Fruit fly (Drosophila melanogaster): ENCODE results near the gene Mau2.

The Mau2 gene

dm6 chr3R:15242186-15243045 lies 33.4 kb downstream of the Mau2 start, which contains the start of the genes tefu and Hsc70-4 (continued):
- TF ChIP-seq CG4854 (GFP tag; optimal IDR thresholded peaks at IDR 0.05): peak; percentile 53
- TF ChIP-seq CG6254 (GFP tag; optimal IDR thresholded peaks at IDR 0.05): peak; percentile 1
- peak; percentile 60 for TF ChIP-seq ewg (GFP tag; optimal IDR thresholded peaks at IDR 0.05)
- TF ChIP-seq sens-2 (GFP tag; IDR thresholded peaks at IDR 0.05): no peak
- TF ChIP-seq CG3847 (GFP tag; IDR thresholded peaks at IDR 0.05): peak; percentile 88
- TF ChIP-seq repo (GFP tag; optimal IDR thresholded peaks at IDR 0.05): no peak
- TF ChIP-seq CG32772 (GFP tag; IDR thresholded peaks at IDR 0.05): peak; percentile 76
- peak; percentile 9 for TF ChIP-seq CG3838 (GFP tag; optimal IDR thresholded peaks at IDR 0.05)
- TF ChIP-seq CG11247 (GFP tag; IDR thresholded peaks at IDR 0.05): peak; percentile 48; the same call in 1 of the 2 replicates
- peak; percentile 86 for TF ChIP-seq lmd (GFP tag; IDR thresholded peaks at IDR 0.05)
- 0 out of 2 replicates have a peak, but pooled peaks have one; percentile 43 for TF ChIP-seq gsb (GFP tag; IDR thresholded peaks at IDR 0.05)
- TF ChIP-seq CG11093 (GFP tag; IDR thresholded peaks at IDR 0.05): peak; percentile 85
- TF ChIP-seq Dp (GFP tag; optimal IDR thresholded peaks at IDR 0.05): peak; percentile 69
- peak; percentile 76 for TF ChIP-seq maf-S (GFP tag; optimal IDR thresholded peaks at IDR 0.05)
- peak; percentile 45 for TF ChIP-seq jing (GFP tag; optimal IDR thresholded peaks at IDR 0.05)
- TF ChIP-seq wor (GFP tag; IDR thresholded peaks at IDR 0.05): peak; percentile 60
- TF ChIP-seq CkIIα-i1 (GFP tag; IDR thresholded peaks at IDR 0.05): no peak
- TF ChIP-seq CG8290 (GFP tag; optimal IDR thresholded peaks at IDR 0.05): peak; percentile 79
- TF ChIP-seq CG8290 (tag; optimal IDR thresholded peaks at IDR 0.05): peak in 1 of 2 experiments; percentile 72
- TF ChIP-seq emc (GFP tag; optimal IDR thresholded peaks at IDR 0.05): no peak
- TF ChIP-seq jigr1 (GFP tag; IDR thresholded peaks at IDR 0.05): peak; percentile 69; the same call in 2 of the 3 replicates
- no peak for TF ChIP-seq crol (GFP tag; IDR thresholded peaks at IDR 0.05)
- TF ChIP-seq Six4 (GFP tag; optimal IDR thresholded peaks at IDR 0.05): peak; percentile 44
- peak; percentile 93 for TF ChIP-seq row (GFP tag; IDR thresholded peaks at IDR 0.05)
- no peak; the same call in 2 of the 3 replicates for TF ChIP-seq z (GFP tag; IDR thresholded peaks at IDR 0.05)

dm6 chr3R:15243046-15243356 lies 34.0 kb downstream of the Mau2 start:
- peak; percentile 46 for TF ChIP-seq CG3995 (GFP tag; optimal IDR thresholded peaks at IDR 0.05)
- peak; percentile 64 for TF ChIP-seq CG17912 (GFP tag; optimal IDR thresholded peaks at IDR 0.05)
- TF ChIP-seq exex (tag; optimal IDR thresholded peaks at IDR 0.05): peak; percentile 7
- TF ChIP-seq Chrac-16 (GFP tag; optimal IDR thresholded peaks at IDR 0.05): no peak
- 0 out of 2 replicates have a peak, but pooled peaks have one; percentile 40 for TF ChIP-seq CG32532 (GFP tag; IDR thresholded peaks at IDR 0.05)
- TF ChIP-seq sr (GFP tag; IDR thresholded peaks at IDR 0.05): peak; percentile 70
- TF ChIP-seq CG30431 (GFP tag; optimal IDR thresholded peaks at IDR 0.05): no peak
- no peak for TF ChIP-seq D19A (tag; optimal IDR thresholded peaks at IDR 0.05)
- TF ChIP-seq CG14441 (GFP tag; IDR thresholded peaks at IDR 0.05): no peak
- no peak for TF ChIP-seq Spps (tag; optimal IDR thresholded peaks at IDR 0.05)
- TF ChIP-seq mirr (GFP tag; optimal IDR thresholded peaks at IDR 0.05): no peak
- TF ChIP-seq Sry-β (GFP tag; optimal IDR thresholded peaks at IDR 0.05): no peak
- no peak for TF ChIP-seq peb (GFP tag; IDR thresholded peaks at IDR 0.05)
- peak; percentile 59; the same call in 1 of the 3 replicates for TF ChIP-seq z (GFP tag; IDR thresholded peaks at IDR 0.05)
- peak in 1 of 2 experiments; percentile 45 for TF ChIP-seq Hr78 (GFP tag; optimal IDR thresholded peaks at IDR 0.05)
- TF ChIP-seq Lpt (GFP tag; optimal IDR thresholded peaks at IDR 0.05): no peak
- TF ChIP-seq pnt (GFP tag; optimal IDR thresholded peaks at IDR 0.05): no peak
- TF ChIP-seq Pdp1 (GFP tag; optimal IDR thresholded peaks at IDR 0.05): peak in 1 of 2 experiments; percentile 95

All from whole organism, embryonic.